Worm (Caenorhabditis elegans) whole organism, young adult: Measurements from ENCODE around the gene C44B7.7.
A peak's percentile ranks its signal among the peaks of the same experiment; 100 is the strongest.

Experiments used
- B0261.1 ChIP-seq: sonication (generic microtip); optimal IDR thresholded peaks from 2 replicates; lab custom pipeline; 2016; ENCODE audit warnings: mild to moderate bottlenecking, missing genetic modification characterization, moderate library complexity, missing compliant biosample characterization
- B0336.3 ChIP-seq: fragments of 200-800 bp; sonication (Bioruptor generic); IDR thresholded peaks from 2 replicates; pipeline ENCODE4 v1.3.6; 2022; ENCODE audit warnings: missing genetic modification characterization, missing compliant biosample characterization
- C17E4.6 ChIP-seq: fragments of 200-800 bp; sonication (Bioruptor generic); IDR thresholded peaks from 2 replicates; pipeline ENCODE4 v1.3.6; 2022; ENCODE audit warnings: missing genetic modification reagents, missing genetic modification characterization, missing compliant biosample characterization
- F10E7.11 ChIP-seq: sonication (generic microtip); optimal IDR thresholded peaks from 2 replicates; lab custom pipeline; 2017; ENCODE audit warnings: mild to moderate bottlenecking, missing genetic modification characterization, moderate library complexity, missing compliant biosample characterization
- F23B12.7 ChIP-seq: sonication (generic microtip); optimal IDR thresholded peaks from 2 replicates; lab custom pipeline; 2017; ENCODE audit warnings: missing genetic modification characterization, mild to moderate bottlenecking, missing compliant biosample characterization, antibody characterized with exemption, moderate library complexity; ENCODE audit not compliant: insufficient read depth
- F37B4.10 ChIP-seq: fragments of 200-800 bp; sonication (Bioruptor generic); IDR thresholded peaks from 2 replicates; pipeline ENCODE4 v1.3.6; 2022; ENCODE audit warnings: missing genetic modification characterization, missing compliant biosample characterization
- F49E8.2 ChIP-seq: sonication (generic microtip); optimal IDR thresholded peaks from 3 replicates; lab custom pipeline; 2017; ENCODE audit warnings: missing genetic modification characterization, mild to moderate bottlenecking, missing compliant biosample characterization, antibody characterized with exemption, moderate library complexity; ENCODE audit not compliant: insufficient read depth
- F57A8.1 ChIP-seq: fragments of 200-800 bp; sonication (Bioruptor generic); optimal IDR thresholded peaks from 2 replicates; lab custom pipeline; 2018; ENCODE audit warnings: mild to moderate bottlenecking, missing genetic modification characterization, moderate library complexity, missing compliant biosample characterization
- F57C9.4 ChIP-seq: sonication (generic microtip); optimal IDR thresholded peaks from 2 replicates; lab custom pipeline; 2017; ENCODE audit warnings: mild to moderate bottlenecking, missing genetic modification characterization, missing compliant biosample characterization
- K12H6.12 ChIP-seq: fragments of 200-800 bp; sonication (Bioruptor generic); optimal IDR thresholded peaks from 2 replicates; lab custom pipeline; 2018; ENCODE audit warnings: mild to moderate bottlenecking, missing genetic modification characterization, missing compliant biosample characterization
- T26A5.8 ChIP-seq: sonication (generic microtip); optimal IDR thresholded peaks from 2 replicates; lab custom pipeline; 2016; ENCODE audit warnings: missing genetic modification characterization, missing compliant biosample characterization
- Y53F4B.3 ChIP-seq: fragments of 200-800 bp; sonication (Bioruptor generic); IDR thresholded peaks from 2 replicates; pipeline ENCODE4 v1.3.6; 2022; ENCODE audit warnings: missing genetic modification reagents, missing genetic modification characterization, missing compliant biosample characterization
- Y53G8AR.9 ChIP-seq: fragments of 200-800 bp; sonication (Bioruptor generic); conservative IDR thresholded peaks from 2 replicates; pipeline ENCODE4 v1.3.6; 2022; ENCODE audit warnings: missing genetic modification reagents, missing genetic modification characterization, missing compliant biosample characterization
- Y56A3A.18 ChIP-seq: fragments of 200-800 bp; sonication (Bioruptor generic); IDR thresholded peaks from 2 replicates; pipeline ENCODE4 v1.3.6; 2022; ENCODE audit warnings: missing genetic modification reagents, missing genetic modification characterization, missing compliant biosample characterization
- Y67H2A.10 ChIP-seq: fragments of 200-800 bp; sonication (Bioruptor generic); conservative IDR thresholded peaks from 2 replicates; pipeline ENCODE4 v1.3.6; 2022; ENCODE audit warnings: missing genetic modification reagents, missing genetic modification characterization, missing compliant biosample characterization
- akir-1 ChIP-seq: fragments of 200-800 bp; sonication (Bioruptor generic); optimal IDR thresholded peaks from 2 replicates; lab custom pipeline; 2018; ENCODE audit warnings: mild to moderate bottlenecking, missing genetic modification characterization, moderate library complexity, missing compliant biosample characterization
- aptf-2 ChIP-seq: fragments of 200-800 bp; sonication (Bioruptor generic); conservative IDR thresholded peaks from 2 replicates; pipeline ENCODE4 v1.3.6; 2022; ENCODE audit warnings: missing genetic modification reagents, missing genetic modification characterization, missing compliant biosample characterization
- bed-1 ChIP-seq: fragments of 200-800 bp; sonication (Bioruptor generic); IDR thresholded peaks from 2 replicates; pipeline ENCODE4 v1.3.6; 2022; ENCODE audit warnings: missing genetic modification reagents, missing genetic modification characterization, missing compliant biosample characterization
- ccch-3 ChIP-seq: fragments of 200-800 bp; sonication (Bioruptor generic); optimal IDR thresholded peaks from 2 replicates; lab custom pipeline; 2018; ENCODE audit warnings: mild to moderate bottlenecking, missing genetic modification characterization, missing compliant biosample characterization
- ceh-40 ChIP-seq: fragments of 200-800 bp; sonication (Bioruptor generic); IDR thresholded peaks from 2 replicates; pipeline ENCODE4 v1.3.6; 2022; ENCODE audit warnings: missing genetic modification characterization, missing compliant biosample characterization
- egl-44 ChIP-seq: fragments of 200-800 bp; sonication (Bioruptor generic); IDR thresholded peaks from 2 replicates; pipeline ENCODE4 v1.3.6; 2022; ENCODE audit warnings: missing genetic modification reagents, missing genetic modification characterization, missing compliant biosample characterization
- ekl-4 ChIP-seq: fragments of 200-800 bp; sonication (Bioruptor generic); IDR thresholded peaks from 2 replicates; pipeline ENCODE4 v1.3.6; 2022; ENCODE audit warnings: missing genetic modification reagents, missing genetic modification characterization, missing compliant biosample characterization
- ets-4 ChIP-seq: fragments of 200-800 bp; sonication (Bioruptor generic); optimal IDR thresholded peaks from 2 replicates; lab custom pipeline; 2018; ENCODE audit warnings: mild to moderate bottlenecking, missing genetic modification characterization, missing compliant biosample characterization
- hmg-1.2 ChIP-seq: fragments of 200-800 bp; sonication (Bioruptor generic); IDR thresholded peaks from 2 replicates; pipeline ENCODE4 v1.3.6; 2022; ENCODE audit warnings: missing genetic modification reagents, missing genetic modification characterization, missing compliant biosample characterization
- hrde-1 ChIP-seq: sonication (generic microtip); optimal IDR thresholded peaks from 2 replicates; lab custom pipeline; 2016; ENCODE audit warnings: missing genetic modification characterization, mild to moderate bottlenecking, missing compliant biosample characterization, moderate library complexity, missing genotype, missing genetic modification reagents, borderline replicate concordance
- let-607 ChIP-seq, 2 experiments: fragments of 200-800 bp in 1 of 2; sonication (Bioruptor generic) in 1 of 2; sonication (generic microtip) in 1 of 2; optimal IDR thresholded peaks; 2 replicates each; lab custom pipeline; 2016 to 2018; ENCODE audit warnings: mild to moderate bottlenecking in 2 of 2, missing compliant biosample characterization in 2 of 2, missing genetic modification characterization in 2 of 2, moderate library complexity in 2 of 2, missing genotype in 1 of 2
- lin-54 ChIP-seq: fragments of 200-800 bp; sonication (Bioruptor generic); optimal IDR thresholded peaks from 2 replicates; lab custom pipeline; 2018; ENCODE audit warnings: mild to moderate bottlenecking, missing genetic modification characterization, missing compliant biosample characterization
- madf-10 ChIP-seq: sonication (generic microtip); optimal IDR thresholded peaks from 2 replicates; lab custom pipeline; 2016; ENCODE audit warnings: mild to moderate bottlenecking, missing genetic modification characterization, missing compliant biosample characterization
- nfyb-1 ChIP-seq: fragments of 200-800 bp; sonication (Bioruptor generic); IDR thresholded peaks from 2 replicates; pipeline ENCODE4 v1.3.6; 2022; ENCODE audit warnings: missing genetic modification reagents, missing genetic modification characterization, missing compliant biosample characterization
- nhr-120 ChIP-seq: fragments of 200-800 bp; sonication (Bioruptor generic); IDR thresholded peaks from 2 replicates; pipeline ENCODE4 v1.3.6; 2022; ENCODE audit warnings: missing genetic modification characterization, missing compliant biosample characterization
- nhr-179 ChIP-seq: sonication (generic microtip); optimal IDR thresholded peaks from 2 replicates; lab custom pipeline; 2016; ENCODE audit warnings: mild to moderate bottlenecking, missing genetic modification characterization, missing compliant biosample characterization
- nhr-80 ChIP-seq: sonication (generic microtip); optimal IDR thresholded peaks from 2 replicates; lab custom pipeline; 2016; ENCODE audit warnings: missing genetic modification characterization, missing compliant biosample characterization
- rcor-1 ChIP-seq: fragments of 200-800 bp; sonication (Bioruptor generic); IDR thresholded peaks from 2 replicates; pipeline ENCODE4 v1.3.6; 2022; ENCODE audit warnings: missing genetic modification reagents, missing genetic modification characterization, missing compliant biosample characterization
- rec-8 ChIP-seq, 2 experiments: sonication (generic microtip); optimal IDR thresholded peaks; 2 replicates each; lab custom pipeline; 2016; ENCODE audit warnings: mild to moderate bottlenecking in 2 of 2, missing genetic modification characterization in 2 of 2, missing genetic modification reagents in 2 of 2, missing genotype in 2 of 2, missing biosample characterization in 1 of 2, missing compliant biosample characterization in 1 of 2, moderate library complexity in 1 of 2
- sea-2 ChIP-seq: fragments of 200-800 bp; sonication (Bioruptor generic); IDR thresholded peaks from 2 replicates; pipeline ENCODE4 v1.3.6; 2022; ENCODE audit warnings: missing genetic modification characterization, missing compliant biosample characterization
- snpc-4 ChIP-seq, 5 experiments: fragments of 150-350 bp in 1 of 5; sonication (generic microtip) in 4 of 5; optimal IDR thresholded peaks; 2 replicates each; lab custom pipeline; 2014 to 2018; ENCODE audit warnings: missing genetic modification characterization in 5 of 5, missing biosample characterization in 3 of 5, antibody characterized with exemption in 2 of 5, mild to moderate bottlenecking in 2 of 5, missing compliant biosample characterization in 2 of 5, missing genotype in 2 of 5, moderate library complexity in 2 of 5, missing genetic modification reagents in 1 of 5
- sptf-2 ChIP-seq: fragments of 200-800 bp; sonication (Bioruptor generic); optimal IDR thresholded peaks from 2 replicates; lab custom pipeline; 2018; ENCODE audit warnings: mild to moderate bottlenecking, missing genetic modification characterization, missing compliant biosample characterization
- tbx-9 ChIP-seq: sonication (generic microtip); optimal IDR thresholded peaks from 2 replicates; lab custom pipeline; 2016; ENCODE audit warnings: borderline replicate concordance, missing genetic modification characterization, inconsistent platforms, missing compliant biosample characterization
- ztf-25 ChIP-seq: fragments of 200-800 bp; sonication (Bioruptor generic); IDR thresholded peaks from 2 replicates; pipeline ENCODE4 v1.3.6; 2022; ENCODE audit warnings: missing genetic modification reagents, missing genetic modification characterization, missing compliant biosample characterization
- ztf-26 ChIP-seq: sonication (generic microtip); optimal IDR thresholded peaks from 2 replicates; lab custom pipeline; 2017; ENCODE audit warnings: missing genetic modification characterization, missing compliant biosample characterization
- ztf-3 ChIP-seq: fragments of 200-800 bp; sonication (Bioruptor generic); optimal IDR thresholded peaks from 2 replicates; lab custom pipeline; 2018; ENCODE audit warnings: mild to moderate bottlenecking, missing genetic modification characterization, missing compliant biosample characterization

C44B7.7 gene

ce11 chrII:6888211-6888610 lies 8.2 kb upstream of the C44B7.7 start (continued):
- TF ChIP-seq B0336.3 = peak; percentile 53; the same call in 1 of the 2 replicates
- peak; percentile 68; the same call in 1 of the 2 replicates for TF ChIP-seq Y56A3A.18
- no peak for TF ChIP-seq akir-1 (GFP tag; lab: Kevin White, UChicago)
- no peak for TF ChIP-seq nhr-120 (GFP tag; lab: Robert Waterston, UW)
- TF ChIP-seq F49E8.2 (tag; lab: Kevin White, UChicago) = no peak
- TF ChIP-seq F23B12.7 = no peak
- no peak for TF ChIP-seq aptf-2 (GFP tag; lab: Robert Waterston, UW)
- TF ChIP-seq nfyb-1 (GFP tag; lab: Robert Waterston, UW) = no peak
- TF ChIP-seq ekl-4 (GFP tag; lab: Robert Waterston, UW) = 0 out of 2 replicates have a peak, but pooled peaks have one; percentile 30
- TF ChIP-seq ztf-25 (GFP tag; lab: Robert Waterston, UW) = no peak
- no peak for TF ChIP-seq F57A8.1
- no peak for TF ChIP-seq Y67H2A.10
- no peak for TF ChIP-seq sea-2 (GFP tag; lab: Robert Waterston, UW)
- TF ChIP-seq egl-44 = no peak
- no peak for TF ChIP-seq hrde-1 (tag; lab: Kevin White, UChicago)
- no peak for TF ChIP-seq F37B4.10 (GFP tag; lab: Robert Waterston, UW)
- TF ChIP-seq ztf-3 (GFP tag; lab: Kevin White, UChicago) = no peak
- TF ChIP-seq B0261.1 (tag; lab: Kevin White, UChicago) = no peak
- no peak for TF ChIP-seq tbx-9 (tag; lab: Kevin White, UChicago)
- TF ChIP-seq Y53G8AR.9 (GFP tag; lab: Robert Waterston, UW) = no peak; the same call in 1 of the 2 replicates
- TF ChIP-seq let-607 (tag; optimal IDR thresholded peaks at IDR 0.05; lab: Kevin White, UChicago) = peak in 1 of 2 experiments; percentile 4
- TF ChIP-seq ceh-40 (GFP tag; lab: Robert Waterston, UW) = no peak
- TF ChIP-seq Y53F4B.3 (GFP tag; lab: Robert Waterston, UW) = no peak
- TF ChIP-seq K12H6.12 = peak; percentile 34
- TF ChIP-seq nhr-179 = no peak
- TF ChIP-seq T26A5.8 (tag; lab: Kevin White, UChicago) = no peak
- no peak for TF ChIP-seq C17E4.6 (GFP tag; lab: Robert Waterston, UW)
- TF ChIP-seq ztf-26 (tag; lab: Kevin White, UChicago) = peak; percentile 59
- TF ChIP-seq rcor-1 = no peak

- no peak for TF ChIP-seq F10E7.11 (tag; lab: Kevin White, UChicago)
- peak; percentile 27; the same call in 1 of the 2 replicates for TF ChIP-seq hmg-1.2 (GFP tag; lab: Robert Waterston, UW)
- TF ChIP-seq Y53F4B.3 (GFP tag; lab: Robert Waterston, UW) = no peak
Observed at ce11 chrII:6887319-6888005, 7.5 kb upstream of the C44B7.7 start, which contains the start of gene pmp-2. TSS of gene pmp-2 (minus strand) at chrII:6887805.

ce11 chrII:6884568-6884967 lies 4.6 kb upstream of the C44B7.7 start:
- TF ChIP-seq nhr-80 (tag; lab: Kevin White, UChicago) (peak; percentile 18), F57C9.4 (tag; lab: Kevin White, UChicago) (no peak)

ce11 chrII:6883716-6884115 lies 3.7 kb upstream of the C44B7.7 start, which contains the start of gene pmp-1:
TSS of gene pmp-1 (minus strand) at chrII:6883754.
- TF ChIP-seq rec-8 (tag; optimal IDR thresholded peaks at IDR 0.05; lab: Kevin White, UChicago) (no peak), ztf-25 (GFP tag; lab: Robert Waterston, UW) (no peak), bed-1 (GFP tag; lab: Robert Waterston, UW) (no peak), snpc-4 (GFP tag; optimal IDR thresholded peaks at IDR 0.05; lab: Kevin White, UChicago) (no peak), snpc-4 (tag; optimal IDR thresholded peaks at IDR 0.05; lab: Kevin White, UChicago) (no peak), ccch-3 (GFP tag; lab: Kevin White, UChicago) (no peak), nfyb-1 (GFP tag; lab: Robert Waterston, UW) (no peak), sptf-2 (GFP tag; lab: Kevin White, UChicago) (no peak), nhr-80 (tag; lab: Kevin White, UChicago) (peak; percentile 78), ets-4 (GFP tag; lab: Kevin White, UChicago) (peak; percentile 51), madf-10 (tag; lab: Kevin White, UChicago) (no peak), lin-54 (GFP tag; lab: Kevin White, UChicago) (no peak), F49E8.2 (tag; lab: Kevin White, UChicago) (no peak)
